Fruit fly (Drosophila melanogaster): ENCODE data around the gene CG7101.

The CG7101 gene

DNA sequence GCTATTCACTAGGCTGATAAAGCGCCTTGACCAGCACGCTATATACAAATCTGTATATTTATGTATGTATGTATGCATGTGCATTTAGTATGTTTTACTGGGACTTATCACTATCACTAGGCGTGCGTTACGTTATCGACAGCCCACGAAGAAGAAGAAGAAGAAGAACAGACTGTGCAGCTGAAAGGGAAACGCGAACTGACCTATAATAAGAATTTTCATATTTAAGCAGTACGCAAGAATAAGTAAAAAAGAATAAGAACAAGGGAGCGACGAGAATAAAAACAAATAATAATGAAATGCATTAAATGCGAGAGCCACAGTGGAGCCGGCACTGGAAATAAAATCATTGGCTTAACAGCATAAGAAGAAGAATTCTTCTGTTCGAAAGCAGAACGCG, 5.9 kb downstream of the CG7101 start:
- no peak for TF ChIP-seq CG10348 (GFP tag; IDR thresholded peaks at IDR 0.05)
- TF ChIP-seq CG17806 (tag; optimal IDR thresholded peaks at IDR 0.05), result no peak
- no peak for TF ChIP-seq CG32121 (GFP tag; IDR thresholded peaks at IDR 0.05)
- peak; percentile 10 for TF ChIP-seq CG8301 (tag; optimal IDR thresholded peaks at IDR 0.05)
- peak; percentile 24 for TF ChIP-seq Pif1A (GFP tag; optimal IDR thresholded peaks at IDR 0.05)
- TF ChIP-seq Snoo (tag; optimal IDR thresholded peaks at IDR 0.05), result no peak
- no peak for TF ChIP-seq rn (GFP tag; IDR thresholded peaks at IDR 0.05)
- TF ChIP-seq CG12605 (GFP tag; IDR thresholded peaks at IDR 0.05), result peak; percentile 36; the same call in 1 of the 2 replicates
- TF ChIP-seq EcR (GFP tag; optimal IDR thresholded peaks at IDR 0.05), result peak; percentile 47
- no peak for TF ChIP-seq fd96Ca (GFP tag; IDR thresholded peaks at IDR 0.05)
- TF ChIP-seq D1 (tag; optimal IDR thresholded peaks at IDR 0.05), result no peak
- no peak for TF ChIP-seq CG13204 (GFP tag; optimal IDR thresholded peaks at IDR 0.05)
- TF ChIP-seq CG4496 (GFP tag; IDR thresholded peaks at IDR 0.05), result peak; percentile 36; the same call in 1 of the 3 replicates
- peak; percentile 48 for TF ChIP-seq CG15710 (tag; optimal IDR thresholded peaks at IDR 0.05)
- TF ChIP-seq CG9948 (tag; optimal IDR thresholded peaks at IDR 0.05), result peak; percentile 28
- peak; percentile 61 for TF ChIP-seq gl (tag; optimal IDR thresholded peaks at IDR 0.05)
- TF ChIP-seq CG8159 (tag; optimal IDR thresholded peaks at IDR 0.05), result peak; percentile 28
- TF ChIP-seq Ets98B (GFP tag; IDR thresholded peaks at IDR 0.05), result peak; percentile 29; the same call in 1 of the 2 replicates
- TF ChIP-seq Pif1B (GFP tag; optimal IDR thresholded peaks at IDR 0.05), result no peak
- peak; percentile 32 for TF ChIP-seq CG14655 (GFP tag; optimal IDR thresholded peaks at IDR 0.05)
- peak; percentile 33 for TF ChIP-seq CG34367 (tag; optimal IDR thresholded peaks at IDR 0.05)

DNA sequence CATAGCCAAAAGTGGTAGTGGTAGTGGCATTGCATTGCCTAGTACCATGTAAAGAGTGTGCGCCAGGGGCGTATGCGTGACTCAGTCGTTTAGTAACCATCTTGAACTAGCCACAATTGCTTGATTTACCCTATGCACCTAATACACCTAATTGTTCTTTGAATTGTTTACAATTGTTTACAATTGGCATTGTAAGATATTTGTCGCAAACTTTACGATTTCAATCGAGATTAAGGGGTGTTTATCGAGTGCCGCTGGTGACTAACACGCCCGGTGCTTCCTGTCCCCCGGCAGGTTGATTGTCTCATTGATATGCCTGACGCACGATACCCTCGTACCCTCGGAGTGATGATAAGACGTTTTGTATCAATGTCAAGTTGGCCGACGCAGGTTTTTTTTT, 6.7 kb downstream of the CG7101 start:
- TF ChIP-seq CG4496 (GFP tag; IDR thresholded peaks at IDR 0.05) (peak; percentile 54; the same call in 2 of the 3 replicates), rn (GFP tag; IDR thresholded peaks at IDR 0.05) (no peak), fd96Ca (GFP tag; IDR thresholded peaks at IDR 0.05) (peak; percentile 52; the same call in 2 of the 3 replicates), CG15710 (tag; optimal IDR thresholded peaks at IDR 0.05) (peak; percentile 42), CG32121 (GFP tag; IDR thresholded peaks at IDR 0.05) (peak; percentile 22; the same call in 1 of the 2 replicates), CG9948 (tag; optimal IDR thresholded peaks at IDR 0.05) (peak; percentile 4)

DNA sequence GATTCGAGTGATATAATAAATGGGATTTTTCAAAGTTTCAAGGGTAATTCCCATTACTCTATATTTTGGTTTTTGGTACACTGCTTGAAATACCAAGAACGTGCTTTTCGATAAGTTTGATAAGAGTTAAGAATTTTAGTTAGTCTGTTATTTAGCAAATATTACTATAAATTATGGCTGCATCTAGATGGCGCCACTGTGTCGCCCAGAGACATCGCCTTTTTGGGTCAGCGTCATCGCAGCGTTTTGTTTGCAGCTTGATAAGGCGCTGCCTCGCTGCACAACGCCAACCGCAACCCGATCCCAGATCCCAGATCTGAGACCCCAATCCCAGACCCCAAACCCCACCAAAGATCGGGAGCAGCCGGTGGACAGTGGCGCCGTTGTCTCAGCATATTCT, 8.1 kb downstream of the CG7101 start:
- TF ChIP-seq fd96Ca (GFP tag; IDR thresholded peaks at IDR 0.05), result no peak
- TF ChIP-seq CG10348 (GFP tag; IDR thresholded peaks at IDR 0.05), result no peak
- TF ChIP-seq Ets98B (GFP tag; IDR thresholded peaks at IDR 0.05), result no peak
- no peak for TF ChIP-seq CG32121 (GFP tag; IDR thresholded peaks at IDR 0.05)
- no peak for TF ChIP-seq CG9948 (tag; optimal IDR thresholded peaks at IDR 0.05)
- no peak for TF ChIP-seq rn (GFP tag; IDR thresholded peaks at IDR 0.05)
- TF ChIP-seq gl (tag; optimal IDR thresholded peaks at IDR 0.05), result no peak

DNA sequence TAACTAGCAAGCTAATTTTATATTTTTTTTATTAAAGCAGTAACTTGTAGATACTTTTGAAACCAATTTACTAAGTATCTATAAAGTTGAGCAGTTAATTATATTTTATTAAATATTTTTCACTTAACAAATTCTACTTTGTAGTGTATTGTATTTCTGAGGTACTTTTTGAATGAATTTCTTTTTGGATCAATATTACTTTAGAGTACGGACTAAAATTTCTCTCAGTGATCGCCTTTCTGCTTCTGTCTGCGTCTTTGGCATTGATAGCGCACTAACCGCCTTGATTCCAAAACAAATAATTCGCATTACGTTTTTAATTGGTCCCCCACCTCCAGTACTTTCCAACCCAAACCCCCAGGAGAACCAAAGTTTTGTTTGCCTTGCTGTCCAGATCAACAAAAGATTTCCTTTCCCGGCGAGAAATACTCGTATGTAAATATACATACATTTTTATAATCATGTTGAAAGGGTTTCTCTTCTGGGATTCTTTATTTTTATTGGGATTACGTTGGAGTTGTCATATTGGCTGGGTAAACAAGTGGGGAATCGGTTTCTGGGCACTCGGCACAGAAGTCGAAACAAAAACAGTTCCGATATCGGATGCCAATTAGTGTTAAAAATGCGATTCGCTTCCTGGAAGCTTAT, 8.7 kb downstream of the CG7101 start:
- TF ChIP-seq Pif1A (GFP tag; optimal IDR thresholded peaks at IDR 0.05) (peak; percentile 36), Pif1B (GFP tag; optimal IDR thresholded peaks at IDR 0.05) (no peak), CG8159 (tag; optimal IDR thresholded peaks at IDR 0.05) (peak; percentile 3), Ets98B (GFP tag; IDR thresholded peaks at IDR 0.05) (no peak), CG15710 (tag; optimal IDR thresholded peaks at IDR 0.05) (peak; percentile 2), CG14655 (GFP tag; optimal IDR thresholded peaks at IDR 0.05) (peak; percentile 7), CG32121 (GFP tag; IDR thresholded peaks at IDR 0.05) (peak; percentile 13; the same call in 1 of the 2 replicates), gl (tag; optimal IDR thresholded peaks at IDR 0.05) (peak; percentile 26), CG17806 (tag; optimal IDR thresholded peaks at IDR 0.05) (no peak)

DNA sequence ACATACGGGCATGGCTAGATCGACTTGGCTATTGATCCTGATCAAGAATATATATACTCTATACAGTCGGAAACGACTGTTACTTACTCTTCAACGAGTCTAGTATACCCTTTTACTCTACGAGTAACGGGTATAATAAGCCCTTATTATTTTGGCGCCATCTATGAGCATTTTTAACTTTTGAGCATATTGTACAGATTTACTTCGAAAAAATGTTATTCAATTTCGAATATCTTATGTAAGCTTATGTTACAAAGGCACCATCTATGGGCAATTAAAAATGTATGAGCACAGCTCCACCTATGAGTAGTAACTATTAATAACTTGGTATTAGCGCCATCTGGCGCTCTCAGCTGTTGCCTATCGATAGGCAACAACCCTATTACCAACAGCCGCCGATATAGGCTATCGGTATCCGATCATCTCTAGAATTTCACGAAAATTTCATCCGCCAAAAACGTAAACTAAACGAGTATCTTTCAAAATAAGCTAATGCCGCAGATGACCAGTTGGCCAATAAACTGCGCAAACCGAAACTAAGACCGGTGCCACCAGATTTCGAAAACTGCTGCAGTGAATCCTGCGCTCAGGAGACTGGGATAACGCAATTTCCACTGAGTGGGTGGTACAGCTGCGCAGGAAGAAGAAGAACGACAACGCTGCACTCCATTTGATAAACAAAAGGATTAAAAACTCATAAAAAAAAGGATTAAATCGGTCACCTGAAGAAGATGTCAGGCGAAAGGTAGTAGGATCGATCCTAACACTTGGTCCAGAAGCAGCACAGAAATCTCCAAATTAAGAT, 13.0 kb downstream of the CG7101 start, which contains the start of gene htk:
Gene htk (plus strand): TSS at position 435 of the 805 bp plus-strand sequence.
- TF ChIP-seq Pif1B (GFP tag; optimal IDR thresholded peaks at IDR 0.05) (no peak), rn (GFP tag; IDR thresholded peaks at IDR 0.05) (no peak), CG13204 (GFP tag; optimal IDR thresholded peaks at IDR 0.05) (no peak), fd96Ca (GFP tag; IDR thresholded peaks at IDR 0.05) (peak; percentile 38; the same call in 1 of the 3 replicates), CG4496 (GFP tag; IDR thresholded peaks at IDR 0.05) (peak; percentile 62; the same call in 1 of the 3 replicates), Snoo (tag; optimal IDR thresholded peaks at IDR 0.05) (peak; percentile 30), Pif1A (GFP tag; optimal IDR thresholded peaks at IDR 0.05) (peak; percentile 50), CG15710 (tag; optimal IDR thresholded peaks at IDR 0.05) (peak; percentile 18), CG9948 (tag; optimal IDR thresholded peaks at IDR 0.05) (no peak), Ets98B (GFP tag; IDR thresholded peaks at IDR 0.05) (peak; percentile 17; the same call in 1 of the 2 replicates)

DNA sequence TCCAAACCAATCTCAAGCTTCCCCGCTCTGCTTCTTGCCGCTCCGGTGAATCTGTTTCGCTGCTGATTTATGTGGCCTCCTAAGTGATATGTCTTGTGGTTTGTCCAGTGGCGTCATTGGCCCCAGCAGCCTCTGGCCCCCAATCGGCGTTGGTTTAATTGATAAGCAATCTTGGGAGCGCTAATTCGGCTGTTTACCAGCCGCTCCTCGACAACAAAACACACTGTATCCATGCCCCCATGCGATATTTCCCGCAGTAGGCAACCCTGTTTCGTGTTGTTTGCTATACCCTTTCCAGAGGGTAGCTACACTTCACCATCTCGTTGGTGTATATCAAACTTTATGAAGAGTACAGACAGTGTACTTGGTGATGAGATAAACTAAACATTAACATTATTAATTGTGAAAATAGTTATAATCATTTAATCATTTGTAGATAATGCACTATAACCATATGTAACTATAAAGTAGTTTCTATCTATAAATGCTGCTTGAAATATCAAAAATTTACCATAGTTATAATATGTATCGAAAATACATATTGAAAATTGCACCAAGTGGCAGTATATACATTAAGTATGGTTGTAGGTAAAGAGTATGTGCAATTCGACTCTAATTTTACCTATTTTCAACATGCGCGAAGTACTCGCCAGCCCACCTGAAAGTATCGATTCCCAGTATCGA, 18.1 kb downstream of the CG7101 start, which contains the start of gene shop:
Gene shop (minus strand): TSS at position 229 of the 684 bp plus-strand sequence.
- TF ChIP-seq gl (tag; optimal IDR thresholded peaks at IDR 0.05) (peak; percentile 41), CG15710 (tag; optimal IDR thresholded peaks at IDR 0.05) (peak; percentile 87), fd96Ca (GFP tag; IDR thresholded peaks at IDR 0.05) (peak; percentile 25; the same call in 1 of the 3 replicates), CG4496 (GFP tag; IDR thresholded peaks at IDR 0.05) (peak; percentile 70), CG14655 (GFP tag; optimal IDR thresholded peaks at IDR 0.05) (no peak), CG34367 (tag; optimal IDR thresholded peaks at IDR 0.05) (peak; percentile 86), Pif1A (GFP tag; optimal IDR thresholded peaks at IDR 0.05) (peak; percentile 76), CG10348 (GFP tag; IDR thresholded peaks at IDR 0.05) (peak; percentile 38; the same call in 1 of the 2 replicates), CG13204 (GFP tag; optimal IDR thresholded peaks at IDR 0.05) (peak; percentile 67), CG17806 (tag; optimal IDR thresholded peaks at IDR 0.05) (peak; percentile 76), D1 (tag; optimal IDR thresholded peaks at IDR 0.05) (no peak), CG9948 (tag; optimal IDR thresholded peaks at IDR 0.05) (peak; percentile 83), CG12605 (GFP tag; IDR thresholded peaks at IDR 0.05) (no peak), Snoo (tag; optimal IDR thresholded peaks at IDR 0.05) (peak; percentile 83), EcR (GFP tag; optimal IDR thresholded peaks at IDR 0.05) (no peak), CG32121 (GFP tag; IDR thresholded peaks at IDR 0.05) (0 out of 2 replicates have a peak, but pooled peaks have one; percentile 27), rn (GFP tag; IDR thresholded peaks at IDR 0.05) (no peak), Ets98B (GFP tag; IDR thresholded peaks at IDR 0.05) (peak; percentile 57), Pif1B (GFP tag; optimal IDR thresholded peaks at IDR 0.05) (peak; percentile 75), CG8159 (tag; optimal IDR thresholded peaks at IDR 0.05) (peak; percentile 89), CG8301 (tag; optimal IDR thresholded peaks at IDR 0.05) (peak; percentile 86)
